Fruit fly (Drosophila melanogaster): ENCODE results near the gene Ass.

DNA sequence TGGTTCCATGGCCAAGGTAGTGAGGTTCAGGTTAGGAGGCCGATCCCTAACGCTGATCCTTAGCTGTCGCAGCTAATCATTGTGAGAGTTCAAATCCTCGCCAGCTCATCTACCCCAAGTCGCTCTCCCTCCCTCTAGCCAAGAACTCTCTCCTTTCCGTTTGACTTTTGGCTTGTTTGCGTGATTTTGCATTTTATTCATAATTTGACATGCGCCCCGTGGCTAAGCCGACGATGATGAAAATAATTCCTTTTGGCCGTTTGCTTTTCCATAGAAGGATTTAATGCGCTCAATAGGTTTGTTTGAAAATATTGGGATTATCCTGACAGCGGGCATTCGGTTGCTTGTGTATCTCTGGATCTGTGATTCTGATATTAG is 19.0 kb upstream of the Ass start:
- no peak for TF ChIP-seq acj6 (GFP tag; optimal IDR thresholded peaks at IDR 0.05)
- no peak for TF ChIP-seq achi (GFP tag; optimal IDR thresholded peaks at IDR 0.05)
- TF ChIP-seq dsx (GFP tag; optimal IDR thresholded peaks at IDR 0.05; ENCODE audit: poor library complexity, severe bottlenecking): no peak
- no peak for TF ChIP-seq Eip78C (GFP tag)
- no peak for TF ChIP-seq Lpt (GFP tag; optimal IDR thresholded peaks at IDR 0.05)
- TF ChIP-seq CG3032 (tag; optimal IDR thresholded peaks at IDR 0.05): no peak
